Fruit fly (Drosophila melanogaster) whole organism, embryonic: ENCODE data around the gene Acat2.
A peak's percentile ranks its signal among the peaks of the same experiment; 100 is the strongest.

ENCODE experiments used
- Antp ChIP-seq: fragments of 200-800 bp; sonication (Bioruptor generic); optimal IDR thresholded peaks from 3 replicates; lab custom pipeline; 2016; ENCODE audit warnings: missing biosample characterization, missing genetic modification characterization
- CG10147 ChIP-seq: fragments of 200-800 bp; sonication (Bioruptor generic); optimal IDR thresholded peaks from 2 replicates; lab custom pipeline; 2019; ENCODE audit warnings: missing biosample characterization, mild to moderate bottlenecking, missing genetic modification characterization, moderate library complexity
- CG10209 ChIP-seq: fragments of 200-800 bp; sonication (Bioruptor generic); optimal IDR thresholded peaks from 3 replicates; lab custom pipeline; 2017; ENCODE audit warnings: missing biosample characterization, mild to moderate bottlenecking, missing genetic modification characterization, missing genetic modification reagents
- CG10321 ChIP-seq: fragments of 200-800 bp; sonication (Bioruptor generic); IDR thresholded peaks from 2 replicates; pipeline ENCODE4 v1.3.6; 2022; ENCODE audit warnings: missing biosample characterization, missing genetic modification characterization
- CG11247 ChIP-seq: fragments of 200-800 bp; sonication (Bioruptor generic); IDR thresholded peaks from 2 replicates; pipeline ENCODE4 v1.3.6; 2022; ENCODE audit warnings: missing biosample characterization, missing genetic modification characterization
- CG15479 ChIP-seq: fragments of 200-800 bp; sonication (Bioruptor generic); optimal IDR thresholded peaks from 3 replicates; lab custom pipeline; 2019; ENCODE audit warnings: missing biosample characterization, mild to moderate bottlenecking, missing genetic modification characterization, moderate library complexity
- CG17328 ChIP-seq: fragments of 200-800 bp; sonication (Bioruptor generic); IDR thresholded peaks from 2 replicates; pipeline ENCODE4 v1.3.6; 2022; ENCODE audit warnings: missing biosample characterization, missing genetic modification characterization
- CG18764 ChIP-seq: fragments of 200-800 bp; sonication (Bioruptor generic); optimal IDR thresholded peaks from 3 replicates; lab custom pipeline; 2016; ENCODE audit warnings: missing biosample characterization, missing genetic modification characterization
- CG2889 ChIP-seq: fragments of 200-800 bp; sonication (Bioruptor generic); IDR thresholded peaks from 3 replicates; pipeline ENCODE4 v1.3.6; 2022; ENCODE audit warnings: missing biosample characterization, missing genetic modification characterization
- CG30403 ChIP-seq: fragments of 200-800 bp; sonication (Bioruptor generic); optimal IDR thresholded peaks from 3 replicates; lab custom pipeline; 2016; ENCODE audit warnings: missing biosample characterization, missing genetic modification characterization
- CG32532 ChIP-seq: fragments of 200-800 bp; sonication (Bioruptor generic); IDR thresholded peaks from 2 replicates; pipeline ENCODE4 v1.3.6; 2022; ENCODE audit warnings: missing biosample characterization, missing genetic modification characterization
- CG3838 ChIP-seq: fragments of 200-800 bp; sonication (Bioruptor generic); optimal IDR thresholded peaks from 3 replicates; lab custom pipeline; 2016; ENCODE audit warnings: missing biosample characterization, missing genetic modification characterization
- CG4404 ChIP-seq: fragments of 200-800 bp; sonication (Bioruptor generic); IDR thresholded peaks from 2 replicates; pipeline ENCODE4 v1.3.6; 2022; ENCODE audit warnings: missing biosample characterization, missing genetic modification characterization
- CG4854 ChIP-seq: fragments of 200-800 bp; sonication (Bioruptor generic); optimal IDR thresholded peaks from 2 replicates; lab custom pipeline; 2016; ENCODE audit warnings: missing biosample characterization, missing genetic modification characterization, inconsistent platforms
- CG7372 ChIP-seq: fragments of 200-800 bp; sonication (Bioruptor generic); IDR thresholded peaks from 2 replicates; pipeline ENCODE4 v1.3.6; 2022; ENCODE audit warnings: missing biosample characterization, missing genetic modification characterization
- CG8765 ChIP-seq: fragments of 200-800 bp; sonication (Bioruptor generic); IDR thresholded peaks from 2 replicates; pipeline ENCODE4 v1.3.6; 2022; ENCODE audit warnings: missing biosample characterization, missing genetic modification characterization
- CG9609 ChIP-seq: fragments of 200-800 bp; sonication (Bioruptor generic); optimal IDR thresholded peaks from 3 replicates; lab custom pipeline; 2016; ENCODE audit warnings: missing biosample characterization, missing genetic modification characterization
- Fer3 ChIP-seq: fragments of 200-800 bp; sonication (Bioruptor generic); optimal IDR thresholded peaks from 2 replicates; lab custom pipeline; 2018; ENCODE audit warnings: missing biosample characterization, mild to moderate bottlenecking, missing genetic modification characterization, moderate library complexity
- MTF-1 ChIP-seq: fragments of 200-800 bp; sonication (Bioruptor generic); optimal IDR thresholded peaks from 2 replicates; lab custom pipeline; 2018; ENCODE audit warnings: missing biosample characterization, mild to moderate bottlenecking, missing genetic modification characterization, borderline replicate concordance
- Nf-YA ChIP-seq: fragments of 200-800 bp; sonication (Bioruptor generic); IDR thresholded peaks from 2 replicates; pipeline ENCODE4 v1.3.6; 2022; ENCODE audit warnings: missing biosample characterization, missing genetic modification characterization
- NfI ChIP-seq: fragments of 200-800 bp; sonication (Bioruptor generic); optimal IDR thresholded peaks from 3 replicates; lab custom pipeline; 2018; ENCODE audit warnings: missing biosample characterization, mild to moderate bottlenecking, missing genetic modification characterization, moderate library complexity
- Opbp ChIP-seq: fragments of 200-800 bp; sonication (Bioruptor generic); IDR thresholded peaks from 3 replicates; pipeline ENCODE4 v1.3.6; 2022; ENCODE audit warnings: missing biosample characterization, missing genetic modification characterization; ENCODE audit not compliant: partially characterized antibody
- Ptx1 ChIP-seq: fragments of 200-800 bp; sonication (Bioruptor generic); IDR thresholded peaks from 2 replicates; pipeline ENCODE4 v1.3.6; 2022; ENCODE audit warnings: missing biosample characterization, missing genetic modification characterization
- Rx ChIP-seq: fragments of 200-800 bp; sonication (Bioruptor generic); IDR thresholded peaks from 2 replicates; pipeline ENCODE4 v1.3.6; 2022; ENCODE audit warnings: missing biosample characterization, missing genetic modification characterization
- Sry-δ ChIP-seq: fragments of 200-800 bp; sonication (Bioruptor generic); optimal IDR thresholded peaks from 2 replicates; lab custom pipeline; 2016; ENCODE audit warnings: missing biosample characterization, missing genetic modification characterization
- bigmax ChIP-seq: fragments of 200-800 bp; sonication (Bioruptor generic); optimal IDR thresholded peaks from 2 replicates; lab custom pipeline; 2018; ENCODE audit warnings: missing biosample characterization, mild to moderate bottlenecking, missing genetic modification characterization
- en ChIP-seq: fragments of 200-800 bp; sonication (Bioruptor generic); optimal IDR thresholded peaks from 2 replicates; lab custom pipeline; 2016; ENCODE audit warnings: missing biosample characterization, missing genetic modification characterization
- fu2 ChIP-seq: fragments of 200-800 bp; sonication (Bioruptor generic); optimal IDR thresholded peaks from 2 replicates; lab custom pipeline; 2016; ENCODE audit warnings: missing biosample characterization, missing genetic modification characterization
- grau ChIP-seq: fragments of 200-800 bp; optimal IDR thresholded peaks from 3 replicates; lab custom pipeline; 2019; ENCODE audit warnings: missing biosample characterization, mild to moderate bottlenecking, missing genetic modification characterization, moderate library complexity
- her ChIP-seq: fragments of 200-800 bp; sonication (Bioruptor generic); optimal IDR thresholded peaks from 2 replicates; lab custom pipeline; 2016; ENCODE audit warnings: missing biosample characterization, missing genetic modification characterization
- hkb ChIP-seq, 2 experiments: fragments of 200-800 bp in 1 of 2; fragments of >200 bp in 1 of 2; sonication (Bioruptor generic) in 1 of 2; IDR thresholded peaks in 1 of 2; optimal IDR thresholded peaks in 1 of 2; 2 replicates each; pipeline versions ENCODE4 v1.3.6 to Lab custom; 2017 to 2022; ENCODE audit warnings: missing biosample characterization in 1 of 2, missing genetic modification characterization in 1 of 2
- kah ChIP-seq: fragments of 200-800 bp; sonication (Bioruptor generic); optimal IDR thresholded peaks from 2 replicates; lab custom pipeline; 2018; ENCODE audit warnings: missing biosample characterization, mild to moderate bottlenecking, missing genetic modification characterization
- nau ChIP-seq: fragments of 200-800 bp; sonication (Bioruptor generic); optimal IDR thresholded peaks from 3 replicates; lab custom pipeline; 2017; ENCODE audit warnings: missing biosample characterization, mild to moderate bottlenecking, missing genetic modification characterization, missing genetic modification reagents
- pnt ChIP-seq: fragments of 200-800 bp; sonication (Bioruptor generic); optimal IDR thresholded peaks from 3 replicates; lab custom pipeline; 2016; ENCODE audit warnings: missing biosample characterization, missing genetic modification characterization
- ranshi ChIP-seq: fragments of 200-800 bp; sonication (Bioruptor generic); IDR thresholded peaks from 2 replicates; pipeline ENCODE4 v1.3.6; 2022; ENCODE audit warnings: missing biosample characterization, missing genetic modification characterization
- rib ChIP-seq: fragments of 200-800 bp; sonication (Bioruptor generic); IDR thresholded peaks from 2 replicates; pipeline ENCODE4 v1.3.6; 2022; ENCODE audit warnings: missing biosample characterization, missing genetic modification characterization
- run ChIP-seq: fragments of 200-800 bp; sonication (Bioruptor generic); optimal IDR thresholded peaks from 3 replicates; lab custom pipeline; 2018; ENCODE audit warnings: missing biosample characterization, mild to moderate bottlenecking, missing genetic modification characterization
- tna ChIP-seq: fragments of 200-800 bp; sonication (Bioruptor generic); IDR thresholded peaks from 2 replicates; pipeline ENCODE4 v1.3.6; 2022; ENCODE audit warnings: missing biosample characterization, missing genetic modification characterization; ENCODE audit not compliant: partially characterized antibody
- ttk ChIP-seq: fragments of 200-800 bp; sonication (Bioruptor generic); IDR thresholded peaks from 2 replicates; pipeline ENCODE4 v2.1.2; 2022; ENCODE audit warnings: missing biosample characterization, missing genetic modification characterization

The Acat2 gene

DNA sequence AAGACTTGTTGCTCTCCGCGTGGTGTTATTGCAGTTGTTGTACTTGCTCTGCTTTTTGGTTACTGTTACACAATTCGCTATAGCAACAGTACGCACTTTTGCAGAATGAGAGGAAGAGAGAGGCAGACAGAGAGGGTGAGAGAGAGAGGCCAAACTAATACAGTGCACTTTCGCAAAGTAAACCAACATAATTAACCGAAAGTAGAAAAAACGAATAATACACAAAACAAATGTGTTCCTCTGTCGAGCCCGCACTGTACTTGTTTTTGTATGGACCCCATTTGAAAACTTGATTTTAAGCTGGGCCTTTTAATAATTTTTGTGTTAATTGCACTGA, 32.7 kb downstream of the Acat2 start (continued):
- peak; percentile 35 for TF ChIP-seq CG10209 (GFP tag; lab: Kevin White, UChicago)
- no peak for TF ChIP-seq rib (GFP tag; lab: Robert Waterston, UW)
- TF ChIP-seq MTF-1 (GFP tag; lab: Kevin White, UChicago): no peak
- TF ChIP-seq grau (tag; lab: Kevin White, UChicago): peak; percentile 95
- no peak for TF ChIP-seq en (GFP tag; lab: Kevin White, UChicago)
- no peak for TF ChIP-seq CG18764 (GFP tag; lab: Kevin White, UChicago)
- no peak for TF ChIP-seq CG3838 (GFP tag; lab: Kevin White, UChicago)
- TF ChIP-seq ranshi (GFP tag; lab: Robert Waterston, UW): peak; percentile 54; the same call in 1 of the 2 replicates
- TF ChIP-seq CG10321 (GFP tag; lab: Robert Waterston, UW): no peak
- peak; percentile 40 for TF ChIP-seq Antp (GFP tag; lab: Kevin White, UChicago)
- TF ChIP-seq Ptx1 (GFP tag; lab: Robert Waterston, UW): peak; percentile 65
- TF ChIP-seq ttk (GFP tag; lab: Robert Waterston, UW): peak; percentile 60
- peak; percentile 42 for TF ChIP-seq kah (GFP tag; lab: Kevin White, UChicago)
- peak; percentile 84 for TF ChIP-seq CG32532 (GFP tag; lab: Robert Waterston, UW)
- TF ChIP-seq CG15479 (GFP tag; lab: Kevin White, UChicago): peak; percentile 63
- TF ChIP-seq CG7372: no peak
- TF ChIP-seq Rx: peak; percentile 61; the same call in 1 of the 2 replicates
- peak; percentile 39 for TF ChIP-seq Fer3
- no peak for TF ChIP-seq NfI (GFP tag; lab: Kevin White, UChicago)
- TF ChIP-seq tna (GFP tag; lab: Robert Waterston, UW): no peak
- no peak for TF ChIP-seq CG10147 (GFP tag; lab: Kevin White, UChicago)
- no peak for TF ChIP-seq bigmax (GFP tag; lab: Kevin White, UChicago)
- TF ChIP-seq pnt (GFP tag; lab: Kevin White, UChicago): peak; percentile 37
- TF ChIP-seq hkb (optimal IDR thresholded peaks at IDR 0.05; lab: Kevin White, UChicago): no peak
- TF ChIP-seq hkb (GFP tag; IDR thresholded peaks at IDR 0.05; lab: Robert Waterston, UW): peak; percentile 73
- TF ChIP-seq CG8765 (GFP tag; lab: Robert Waterston, UW): 0 out of 2 replicates have a peak, but pooled peaks have one; percentile 10
- TF ChIP-seq CG9609: no peak
- TF ChIP-seq Opbp: no peak
- TF ChIP-seq Sry-δ: peak; percentile 10
- no peak for TF ChIP-seq CG2889 (GFP tag; lab: Robert Waterston, UW)
- TF ChIP-seq Nf-YA: no peak
- TF ChIP-seq CG4404: 0 out of 2 replicates have a peak, but pooled peaks have one; percentile 39
- TF ChIP-seq CG17328 (GFP tag; lab: Robert Waterston, UW): 0 out of 2 replicates have a peak, but pooled peaks have one; percentile 53
- peak; percentile 19 for TF ChIP-seq CG4854 (GFP tag; lab: Kevin White, UChicago)
- no peak for TF ChIP-seq run (tag; lab: Kevin White, UChicago)
- TF ChIP-seq fu2 (GFP tag; lab: Kevin White, UChicago): peak; percentile 5
- no peak for TF ChIP-seq nau
- TF ChIP-seq her (GFP tag; lab: Kevin White, UChicago): peak; percentile 64
- TF ChIP-seq CG30403 (GFP tag; lab: Kevin White, UChicago): peak; percentile 29
- peak; percentile 53; the same call in 1 of the 2 replicates for TF ChIP-seq CG11247 (GFP tag; lab: Robert Waterston, UW)
